Fruit fly (Drosophila melanogaster): ENCODE data around the gene CG3097.

DNA sequence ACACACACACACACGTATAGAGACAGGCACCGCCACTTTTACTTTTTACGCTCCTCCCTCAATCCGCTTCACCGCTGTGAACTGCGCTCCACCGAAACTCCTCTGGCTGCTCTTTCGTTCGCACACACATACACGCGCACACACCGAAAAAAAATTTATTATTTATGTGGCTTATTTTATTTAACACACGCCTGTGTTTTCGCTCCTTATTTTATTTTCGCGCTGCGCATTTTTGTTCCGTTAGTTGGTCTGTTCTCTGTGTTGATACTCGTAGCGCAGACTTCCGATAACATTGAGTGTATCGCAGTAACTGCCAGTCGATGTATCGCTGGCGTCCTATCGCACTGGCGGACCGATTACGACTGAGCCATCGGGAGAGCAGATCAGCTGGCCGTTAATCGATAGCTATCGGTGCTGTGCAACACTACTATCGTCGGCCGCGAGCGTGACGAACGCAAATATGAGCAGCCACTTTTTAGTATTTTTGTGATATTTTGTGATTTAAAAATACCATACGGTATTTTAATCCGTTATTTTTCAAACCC, 32.8 kb downstream of the CG3097 start, which contains the start of gene Snx27:
- peak; percentile 9 for TF ChIP-seq Sox14 (GFP tag; optimal IDR thresholded peaks at IDR 0.05)
- TF ChIP-seq Met (GFP tag; optimal IDR thresholded peaks at IDR 0.05): peak; percentile 31
- TF ChIP-seq Ets96B (tag; optimal IDR thresholded peaks at IDR 0.05): no peak
